Worm (Caenorhabditis elegans): ENCODE results near the gene mtch-1.

mtch-1 gene

ce11 chrII:7358489-7358943 is 15.4 kb downstream of the mtch-1 start, which contains the start of gene insc-1:
Gene insc-1 (plus strand): TSS chrII:7358893.
- TF ChIP-seq R02D3.7 (tag; optimal IDR thresholded peaks at IDR 0.05) (no peak), aly-2 (tag; optimal IDR thresholded peaks at IDR 0.05) (no peak), egl-5 (tag; optimal IDR thresholded peaks at IDR 0.05) (no peak), nhr-76 (tag; optimal IDR thresholded peaks at IDR 0.05) (no peak), mml-1 (tag; optimal IDR thresholded peaks at IDR 0.05) (no peak), pqm-1 (tag; optimal IDR thresholded peaks at IDR 0.05) (no peak), ceh-9 (tag; optimal IDR thresholded peaks at IDR 0.05) (no peak), nfya-1 (tag; optimal IDR thresholded peaks at IDR 0.05; ENCODE audit: insufficient read depth) (no peak)

- TF ChIP-seq mdl-1 (tag; optimal IDR thresholded peaks at IDR 0.05) (no peak), unc-62 (GFP tag; optimal IDR thresholded peaks at IDR 0.05) (no peak), snpc-4 (tag; optimal IDR thresholded peaks at IDR 0.05) (no peak), egl-27 (tag; optimal IDR thresholded peaks at IDR 0.05) (no peak), pqm-1 (tag; optimal IDR thresholded peaks at IDR 0.05) (no peak), lin-15B (tag; optimal IDR thresholded peaks at IDR 0.05) (no peak), fkh-10 (GFP tag; optimal IDR thresholded peaks at IDR 0.05) (no peak), nhr-67 (tag; optimal IDR thresholded peaks at IDR 0.05) (no peak), nhr-43 (tag; optimal IDR thresholded peaks at IDR 0.05; ENCODE audit: poor library complexity, severe bottlenecking) (no peak), elt-3 (tag; optimal IDR thresholded peaks at IDR 0.05) (no peak), egl-5 (tag; optimal IDR thresholded peaks at IDR 0.05) (no peak), sea-2 (GFP tag; optimal IDR thresholded peaks at IDR 0.05) (no peak), aly-2 (tag; optimal IDR thresholded peaks at IDR 0.05) (no peak), nhr-12 (tag; optimal IDR thresholded peaks at IDR 0.05) (no peak)
Observed at ce11 chrII:7357176-7357575, 16.8 kb downstream of the mtch-1 start.

ce11 chrII:7356773-7357172 is 17.2 kb downstream of the mtch-1 start:
- TF ChIP-seq R02D3.7 (tag; optimal IDR thresholded peaks at IDR 0.05) (peak; percentile 85), lin-39 (tag; optimal IDR thresholded peaks at IDR 0.05) (no peak), ceh-28 (tag; optimal IDR thresholded peaks at IDR 0.05) (no peak), hmg-11 (tag; optimal IDR thresholded peaks at IDR 0.05) (peak; percentile 6), ama-1 (optimal IDR thresholded peaks at IDR 0.05) (no peak), ceh-9 (tag; optimal IDR thresholded peaks at IDR 0.05) (no peak), pha-4 (tag; optimal IDR thresholded peaks at IDR 0.05) (peak; percentile 48), lin-15B (tag; optimal IDR thresholded peaks at IDR 0.05) (peak; percentile 30), nhr-23 (tag; optimal IDR thresholded peaks at IDR 0.05) (peak; percentile 20), daf-12 (tag; optimal IDR thresholded peaks at IDR 0.05) (no peak), fkh-2 (tag; optimal IDR thresholded peaks at IDR 0.05) (no peak), lsy-12 (tag; optimal IDR thresholded peaks at IDR 0.05) (no peak), nfya-1 (tag; optimal IDR thresholded peaks at IDR 0.05; ENCODE audit: insufficient read depth) (peak; percentile 38), ZK546.5 (tag; optimal IDR thresholded peaks at IDR 0.05) (no peak)

- TF ChIP-seq aly-2 (tag; optimal IDR thresholded peaks at IDR 0.05): no peak
- TF ChIP-seq egl-5 (tag; optimal IDR thresholded peaks at IDR 0.05): no peak
- TF ChIP-seq unc-39 (tag; optimal IDR thresholded peaks at IDR 0.05): no peak
- peak; percentile 11 for TF ChIP-seq elt-2 (tag; optimal IDR thresholded peaks at IDR 0.05)
- no peak for TF ChIP-seq nfya-1 (tag; optimal IDR thresholded peaks at IDR 0.05; ENCODE audit: insufficient read depth)
- TF ChIP-seq ztf-4 (tag; optimal IDR thresholded peaks at IDR 0.05): no peak
Observed at ce11 chrII:7356326-7356725, 17.6 kb downstream of the mtch-1 start, which contains the start of gene haf-2. Gene haf-2 (minus strand): TSS chrII:7356426.

ce11 chrII:7353027-7353426 is 20.9 kb downstream of the mtch-1 start:
- TF ChIP-seq ztf-4 (tag; optimal IDR thresholded peaks at IDR 0.05): no peak
- no peak for TF ChIP-seq mdl-1 (tag; optimal IDR thresholded peaks at IDR 0.05)
- no peak for TF ChIP-seq ceh-16 (tag; optimal IDR thresholded peaks at IDR 0.05)
- TF ChIP-seq nhr-23 (tag; optimal IDR thresholded peaks at IDR 0.05): no peak
- no peak for TF ChIP-seq elt-2 (tag; optimal IDR thresholded peaks at IDR 0.05)

ce11 chrII:7352507-7352906 is 21.5 kb downstream of the mtch-1 start, which contains the start of gene hsp-4:
Gene hsp-4 (minus strand): TSS chrII:7352645.
- no peak for TF ChIP-seq unc-39 (tag; optimal IDR thresholded peaks at IDR 0.05)
- no peak for TF ChIP-seq skn-1 (tag; optimal IDR thresholded peaks at IDR 0.05)
- peak; percentile 2 for TF ChIP-seq ceh-28 (tag; optimal IDR thresholded peaks at IDR 0.05)
- peak; percentile 43 for TF ChIP-seq elt-2 (tag; optimal IDR thresholded peaks at IDR 0.05)
- TF ChIP-seq nhr-25 (tag; optimal IDR thresholded peaks at IDR 0.05): peak; percentile 67
- no peak for TF ChIP-seq daf-12 (tag; optimal IDR thresholded peaks at IDR 0.05)
- TF ChIP-seq fkh-2 (tag; optimal IDR thresholded peaks at IDR 0.05): no peak
- no peak for TF ChIP-seq nhr-67 (tag; optimal IDR thresholded peaks at IDR 0.05)
- no peak for TF ChIP-seq tbx-2 (tag; optimal IDR thresholded peaks at IDR 0.05)
- no peak for TF ChIP-seq ZK546.5 (tag; optimal IDR thresholded peaks at IDR 0.05)
- no peak for TF ChIP-seq zag-1 (tag; optimal IDR thresholded peaks at IDR 0.05)
- TF ChIP-seq nhr-23 (tag; optimal IDR thresholded peaks at IDR 0.05): peak; percentile 63
- TF ChIP-seq nfya-1 (tag; optimal IDR thresholded peaks at IDR 0.05; ENCODE audit: insufficient read depth): peak; percentile 46
- no peak for TF ChIP-seq snpc-4 (tag; optimal IDR thresholded peaks at IDR 0.05)
- TF ChIP-seq eor-1 (tag; optimal IDR thresholded peaks at IDR 0.05): no peak
- no peak for TF ChIP-seq sea-2 (GFP tag; optimal IDR thresholded peaks at IDR 0.05)
- no peak for TF ChIP-seq ama-1 (optimal IDR thresholded peaks at IDR 0.05)
- no peak for TF ChIP-seq nhr-237 (tag; optimal IDR thresholded peaks at IDR 0.05)
- TF ChIP-seq lin-39 (tag; optimal IDR thresholded peaks at IDR 0.05): no peak
- TF ChIP-seq nhr-43 (tag; optimal IDR thresholded peaks at IDR 0.05; ENCODE audit: poor library complexity, severe bottlenecking): no peak
- no peak for TF ChIP-seq egl-5 (tag; optimal IDR thresholded peaks at IDR 0.05)
- TF ChIP-seq nhr-12 (tag; optimal IDR thresholded peaks at IDR 0.05): no peak
- TF ChIP-seq pqm-1 (tag; optimal IDR thresholded peaks at IDR 0.05): no peak
- TF ChIP-seq elt-1 (tag; optimal IDR thresholded peaks at IDR 0.05): no peak
